Fruit fly (Drosophila melanogaster) whole organism: ENCODE measurements around the gene CG12075.

Experiments
- CG8478 ChIP-seq: fragments of >200 bp; optimal IDR thresholded peaks from 2 replicates; lab custom pipeline; 2018; ENCODE audit warnings: inconsistent platforms
- Dll ChIP-seq: fragments of >200 bp; optimal IDR thresholded peaks from 2 replicates; lab custom pipeline; 2017
- EcR ChIP-seq, 2 experiments: fragments of >200 bp; optimal IDR thresholded peaks; 2 replicates each; lab custom pipeline; 2017; ENCODE audit warnings: missing biosample characterization in 2 of 2, missing genetic modification characterization in 2 of 2, missing genetic modification reagents in 2 of 2
- pan ChIP-seq: fragments of >200 bp; optimal IDR thresholded peaks from 2 replicates; lab custom pipeline; 2017
- psq ChIP-seq: fragments of >200 bp; optimal IDR thresholded peaks from 2 replicates; lab custom pipeline; 2017
- usp ChIP-seq: fragments of >200 bp; optimal IDR thresholded peaks from 2 replicates; lab custom pipeline; 2017; ENCODE audit warnings: missing biosample characterization, missing genetic modification characterization, mixed read lengths

- TF ChIP-seq CG8478 (lab: Kevin White, UChicago): no peak
- TF ChIP-seq usp (GFP tag; lab: Kevin White, UChicago): no peak
- TF ChIP-seq Dll (lab: Kevin White, UChicago): no peak
- no peak for TF ChIP-seq psq (lab: Kevin White, UChicago)
- no peak for TF ChIP-seq EcR (GFP tag; optimal IDR thresholded peaks at IDR 0.05; lab: Kevin White, UChicago)
- no peak for TF ChIP-seq pan (lab: Kevin White, UChicago)
Observed at dm6 chrX:8807282-8807681, 30.8 kb upstream of the CG12075 start.
